Worm (Caenorhabditis elegans) whole organism, L1 larva: ENCODE data around the gene srg-42.

Source experiments
- ceh-82 ChIP-seq, 3 experiments: fragments of 150-350 bp in 1 of 3; sonication (generic microtip) in 2 of 3; optimal IDR thresholded peaks; 2 replicates each; lab custom pipeline; 2014 to 2017; ENCODE audit warnings: missing biosample characterization in 3 of 3, missing genetic modification characterization in 3 of 3
- dpl-1 ChIP-seq, 3 experiments: fragments of 150-350 bp in 2 of 3; sonication (generic microtip) in 1 of 3; optimal IDR thresholded peaks; 2 replicates each; lab custom pipeline; 2014 to 2017; ENCODE audit warnings: missing biosample characterization in 3 of 3, missing genetic modification characterization in 3 of 3, missing genetic modification reagents in 3 of 3
- fkh-10 ChIP-seq: sonication (generic microtip); optimal IDR thresholded peaks from 2 replicates; lab custom pipeline; 2017; ENCODE audit warnings: missing biosample characterization, missing genetic modification reagents, missing genetic modification characterization
- fos-1 ChIP-seq: fragments of 150-350 bp; optimal IDR thresholded peaks from 2 replicates; lab custom pipeline; 2014; ENCODE audit warnings: missing biosample characterization, missing genetic modification characterization
- lin-15B ChIP-seq: fragments of 150-350 bp; sonication (generic microtip); optimal IDR thresholded peaks from 3 replicates; lab custom pipeline; 2014; ENCODE audit warnings: missing biosample characterization, missing genetic modification characterization
- lsy-2 ChIP-seq, 2 experiments: fragments of 150-350 bp; optimal IDR thresholded peaks; 2 replicates each; lab custom pipeline; 2014; ENCODE audit warnings: missing biosample characterization in 2 of 2, missing genetic modification characterization in 2 of 2
- nhr-237 ChIP-seq: fragments of 150-350 bp; optimal IDR thresholded peaks from 2 replicates; lab custom pipeline; 2014; ENCODE audit warnings: missing biosample characterization, missing genetic modification characterization
- nhr-77 ChIP-seq: fragments of 150-350 bp; optimal IDR thresholded peaks from 2 replicates; lab custom pipeline; 2014; ENCODE audit warnings: missing biosample characterization, missing genetic modification characterization
- pag-3 ChIP-seq: sonication (generic microtip); optimal IDR thresholded peaks from 2 replicates; lab custom pipeline; 2017; ENCODE audit warnings: missing genetic modification characterization, mild to moderate bottlenecking, missing compliant biosample characterization, antibody characterized with exemption, borderline replicate concordance; ENCODE audit not compliant: insufficient read depth
- tbx-2 ChIP-seq: sonication (generic microtip); optimal IDR thresholded peaks from 2 replicates; lab custom pipeline; 2016; ENCODE audit warnings: missing genetic modification characterization, missing compliant biosample characterization
- unc-62 ChIP-seq: fragments of 150-350 bp; optimal IDR thresholded peaks from 2 replicates; lab custom pipeline; 2014; ENCODE audit warnings: missing biosample characterization, missing genetic modification reagents, missing genetic modification characterization
- unc-98 ChIP-seq: fragments of 200-800 bp; sonication (Bioruptor generic); IDR thresholded peaks from 2 replicates; pipeline ENCODE4 v1.3.6; 2022; ENCODE audit warnings: missing genetic modification characterization, missing compliant biosample characterization

DNA sequence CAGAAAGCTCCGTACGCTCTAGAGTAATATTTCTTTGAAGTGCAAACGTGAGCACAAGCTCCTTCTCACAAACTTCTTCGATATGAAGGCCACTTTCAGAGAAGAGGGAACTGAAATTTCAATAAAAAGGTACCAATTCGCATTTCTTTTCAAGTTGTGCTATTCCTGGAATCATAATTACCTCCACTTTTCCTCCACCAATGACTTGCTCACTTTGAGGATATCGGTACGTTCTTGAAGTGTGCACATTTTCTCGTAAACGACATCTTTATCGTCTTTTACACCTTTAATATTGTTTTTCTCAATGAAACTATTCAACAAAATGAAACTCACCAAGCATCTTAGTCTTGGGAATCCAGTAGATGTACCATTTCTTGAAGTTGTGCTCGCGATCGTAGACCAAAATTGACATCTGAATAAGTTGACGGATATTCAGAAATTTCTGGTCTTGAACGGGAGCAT is 38.5 kb downstream of the srg-42 start, which contains the start of gene scb-1:
- TF ChIP-seq unc-62 (GFP tag; lab: Kevin White, UChicago) (no peak), fkh-10 (GFP tag; lab: Kevin White, UChicago) (no peak), fos-1 (no peak), lsy-2 (tag; optimal IDR thresholded peaks at IDR 0.05; lab: Kevin White, UChicago) (no peak), nhr-77 (no peak), dpl-1 (GFP tag; optimal IDR thresholded peaks at IDR 0.05; lab: Kevin White, UChicago) (no peak), nhr-237 (tag; lab: Kevin White, UChicago) (no peak), tbx-2 (tag; lab: Kevin White, UChicago) (no peak), unc-98 (no peak), lin-15B (tag; lab: Kevin White, UChicago) (no peak), ceh-82 (tag; optimal IDR thresholded peaks at IDR 0.05; lab: Kevin White, UChicago) (no peak), pag-3 (tag; lab: Kevin White, UChicago) (no peak)
